Worm (Caenorhabditis elegans): ENCODE data around the gene dmsr-9.

dmsr-9 gene

ce11 chrV:6799564-6799963 lies at the start of gene dmsr-9:
Gene dmsr-9, minus strand, starts transcription at chrV:6799664.
- TF ChIP-seq F49E8.2 (tag; optimal IDR thresholded peaks at IDR 0.05; ENCODE audit: borderline replicate concordance) (no peak), daf-12 (tag; optimal IDR thresholded peaks at IDR 0.05) (no peak), dmd-8 (GFP tag; IDR thresholded peaks at IDR 0.05) (no peak)

ce11 chrV:6846507-6846906 lies 47.0 kb upstream of the dmsr-9 start, which contains the start of gene lgc-54:
Gene lgc-54, minus strand, starts transcription at chrV:6846607.
- peak; percentile 82 for TF ChIP-seq aha-1 (tag)
- no peak for TF ChIP-seq lim-7 (GFP tag; IDR thresholded peaks at IDR 0.05)
- TF ChIP-seq lin-39 (tag; optimal IDR thresholded peaks at IDR 0.05), result no peak

ce11 chrV:6842437-6842836 lies 43.0 kb upstream of the dmsr-9 start, which contains the start of gene T15B7.1:
Gene T15B7.1, plus strand, starts transcription at chrV:6842737.
- TF ChIP-seq php-3 (GFP tag; IDR thresholded peaks at IDR 0.05) (no peak), F26F4.8 (GFP tag; conservative IDR thresholded peaks at IDR 0.05) (no peak), ZK546.5 (tag; optimal IDR thresholded peaks at IDR 0.05) (no peak), Y5F2A.4 (GFP tag; optimal IDR thresholded peaks at IDR 0.05) (no peak), daf-12 (tag; optimal IDR thresholded peaks at IDR 0.05) (no peak), Y105C5A.15 (GFP tag; IDR thresholded peaks at IDR 0.05) (no peak), jun-1 (tag; optimal IDR thresholded peaks at IDR 0.05) (no peak), gei-8 (GFP tag; optimal IDR thresholded peaks at IDR 0.05) (no peak), egl-43 (GFP tag; IDR thresholded peaks at IDR 0.05) (no peak), sdz-12 (GFP tag; optimal IDR thresholded peaks at IDR 0.05) (no peak), unc-130 (GFP tag; optimal IDR thresholded peaks at IDR 0.05) (no peak), lsy-2 (tag; optimal IDR thresholded peaks at IDR 0.05) (no peak), ceh-32 (tag; optimal IDR thresholded peaks at IDR 0.05; ENCODE audit: poor library complexity) (no peak), zfp-3 (GFP tag; conservative IDR thresholded peaks at IDR 0.05) (no peak), ctbp-1 (GFP tag; IDR thresholded peaks at IDR 0.05) (no peak), tra-1 (GFP tag; IDR thresholded peaks at IDR 0.05) (no peak), F49E8.2 (tag; optimal IDR thresholded peaks at IDR 0.05; ENCODE audit: borderline replicate concordance) (no peak), lim-7 (GFP tag; IDR thresholded peaks at IDR 0.05) (no peak), madf-5 (GFP tag; IDR thresholded peaks at IDR 0.05) (no peak), zip-11 (GFP tag; IDR thresholded peaks at IDR 0.05) (no peak)

- TF ChIP-seq arid-1 (GFP tag; conservative IDR thresholded peaks at IDR 0.05), result no peak
- peak; percentile 37 for TF ChIP-seq nhr-77 (tag; optimal IDR thresholded peaks at IDR 0.05)
- TF ChIP-seq rbr-2 (tag; optimal IDR thresholded peaks at IDR 0.05), result no peak
- TF ChIP-seq daf-16 (GFP tag; optimal IDR thresholded peaks at IDR 0.05), result no peak
- peak; percentile 7 for TF ChIP-seq daf-16 (tag; optimal IDR thresholded peaks at IDR 0.05)
- TF ChIP-seq pqm-1 (tag; optimal IDR thresholded peaks at IDR 0.05), result peak; percentile 38
- no peak for TF ChIP-seq hlh-11 (tag; optimal IDR thresholded peaks at IDR 0.05)
- TF ChIP-seq set-16 (GFP tag; IDR thresholded peaks at IDR 0.05), result no peak
- peak; percentile 0 for TF ChIP-seq dve-1 (tag; optimal IDR thresholded peaks at IDR 0.05; ENCODE audit: insufficient read depth)
- TF ChIP-seq nhr-28 (tag; optimal IDR thresholded peaks at IDR 0.05), result peak; percentile 56
- TF ChIP-seq lin-38 (GFP tag; IDR thresholded peaks at IDR 0.05), result no peak
- TF ChIP-seq fos-1 (tag; optimal IDR thresholded peaks at IDR 0.05), result no peak
- no peak for TF ChIP-seq egl-27 (tag; optimal IDR thresholded peaks at IDR 0.05)
Measured at ce11 chrV:6839008-6839407, 39.5 kb upstream of the dmsr-9 start, which contains the start of gene hpo-8. Gene hpo-8, plus strand, starts transcription at chrV:6839289.

- TF ChIP-seq Y48G9A.11 (GFP tag; IDR thresholded peaks at IDR 0.05), result peak; percentile 92
- no peak for TF ChIP-seq sdz-12 (GFP tag; optimal IDR thresholded peaks at IDR 0.05)
- TF ChIP-seq mes-2 (tag; optimal IDR thresholded peaks at IDR 0.05; ENCODE audit: poor library complexity, severe bottlenecking), result peak; percentile 58
- TF ChIP-seq T20F7.1 (GFP tag; optimal IDR thresholded peaks at IDR 0.05), result peak; percentile 94
- TF ChIP-seq dpl-1 (GFP tag; optimal IDR thresholded peaks at IDR 0.05), result peak; percentile 77
- TF ChIP-seq mdt-29 (GFP tag; IDR thresholded peaks at IDR 0.05), result no peak
- TF ChIP-seq zip-2 (tag; optimal IDR thresholded peaks at IDR 0.05), result no peak
- TF ChIP-seq lsy-2 (tag; optimal IDR thresholded peaks at IDR 0.05), result no peak
- peak; percentile 85 for TF ChIP-seq R02D3.7 (tag; optimal IDR thresholded peaks at IDR 0.05)
Measured at ce11 chrV:6838599-6838998, 39.1 kb upstream of the dmsr-9 start, which contains the start of gene T15B7.15. Gene T15B7.15, minus strand, starts transcription at chrV:6838665.

All from whole organism, L4 larva.